Fruit fly (Drosophila melanogaster) whole organism, embryonic: ENCODE measurements around the gene Snapin.
A peak's percentile ranks its signal among the peaks of the same experiment; 100 is the strongest.

Experiments
- Blimp-1 ChIP-seq: fragments of 200-800 bp; sonication (Bioruptor generic); optimal IDR thresholded peaks from 3 replicates; lab custom pipeline; 2018; ENCODE audit warnings: missing biosample characterization, missing genetic modification characterization, mild to moderate bottlenecking, moderate library complexity, missing genetic modification reagents
- CG10274 ChIP-seq: fragments of 200-800 bp; sonication (Bioruptor generic); optimal IDR thresholded peaks from 3 replicates; lab custom pipeline; 2017; ENCODE audit warnings: missing biosample characterization, mild to moderate bottlenecking, missing genetic modification characterization
- CG11093 ChIP-seq: fragments of 200-800 bp; sonication (Bioruptor generic); IDR thresholded peaks from 3 replicates; pipeline ENCODE4 v1.3.6; 2022; ENCODE audit warnings: missing biosample characterization, missing genetic modification characterization
- CG11398 ChIP-seq: fragments of 200-800 bp; sonication (Bioruptor generic); optimal IDR thresholded peaks from 2 replicates; lab custom pipeline; 2016; ENCODE audit warnings: missing biosample characterization, missing genetic modification characterization
- CG11504 ChIP-seq: fragments of 200-800 bp; sonication (Bioruptor generic); optimal IDR thresholded peaks from 3 replicates; lab custom pipeline; 2019; ENCODE audit warnings: missing biosample characterization, mild to moderate bottlenecking, missing genetic modification characterization, moderate library complexity
- CG11696 ChIP-seq: fragments of 200-800 bp; sonication (Bioruptor generic); IDR thresholded peaks from 2 replicates; pipeline ENCODE4 v1.3.6; 2022; ENCODE audit warnings: missing biosample characterization, missing genetic modification characterization
- CG13123 ChIP-seq: fragments of 200-800 bp; sonication (Bioruptor generic); optimal IDR thresholded peaks from 2 replicates; lab custom pipeline; 2016; ENCODE audit warnings: missing biosample characterization, missing genetic modification characterization
- CG17359 ChIP-seq: fragments of 200-800 bp; sonication (Bioruptor generic); optimal IDR thresholded peaks from 3 replicates; lab custom pipeline; 2018; ENCODE audit warnings: missing biosample characterization, mild to moderate bottlenecking, missing genetic modification characterization, moderate library complexity
- CG17568 ChIP-seq: fragments of 200-800 bp; sonication (Bioruptor generic); optimal IDR thresholded peaks from 2 replicates; lab custom pipeline; 2018; ENCODE audit warnings: missing biosample characterization, mild to moderate bottlenecking, missing genetic modification characterization, moderate library complexity
- CG18599 ChIP-seq: fragments of 200-800 bp; sonication (Bioruptor generic); optimal IDR thresholded peaks from 3 replicates; lab custom pipeline; 2017; ENCODE audit warnings: missing biosample characterization, missing genetic modification characterization, mild to moderate bottlenecking, moderate library complexity, missing genetic modification reagents
- CG34224 ChIP-seq: fragments of 200-800 bp; sonication (Bioruptor generic); IDR thresholded peaks from 3 replicates; pipeline ENCODE4 v1.3.6; 2022; ENCODE audit warnings: missing biosample characterization, missing genetic modification characterization; ENCODE audit not compliant: partially characterized antibody
- CG3847 ChIP-seq: fragments of 200-800 bp; sonication (Bioruptor generic); IDR thresholded peaks from 2 replicates; pipeline ENCODE4 v1.3.6; 2022; ENCODE audit warnings: missing biosample characterization, missing genetic modification characterization
- CG4360 ChIP-seq: fragments of 200-800 bp; sonication (Bioruptor generic); IDR thresholded peaks from 2 replicates; pipeline ENCODE4 v1.3.6; 2022; ENCODE audit warnings: missing biosample characterization, missing genetic modification characterization
- CG4707 ChIP-seq: fragments of 200-800 bp; sonication (Bioruptor generic); optimal IDR thresholded peaks from 2 replicates; lab custom pipeline; 2018; ENCODE audit warnings: missing biosample characterization, mild to moderate bottlenecking, missing genetic modification characterization, moderate library complexity
- CG6175 ChIP-seq: fragments of 200-800 bp; sonication (Bioruptor generic); IDR thresholded peaks from 3 replicates; pipeline ENCODE4 v1.3.6; 2022; ENCODE audit warnings: missing biosample characterization, missing genetic modification characterization
- CG6689 ChIP-seq: fragments of 200-800 bp; sonication (Bioruptor generic); IDR thresholded peaks from 2 replicates; pipeline ENCODE4 v1.3.6; 2022; ENCODE audit warnings: missing biosample characterization, missing genetic modification characterization
- CG7556 ChIP-seq: fragments of 200-800 bp; sonication (Bioruptor generic); optimal IDR thresholded peaks from 2 replicates; lab custom pipeline; 2017; ENCODE audit warnings: missing biosample characterization, mild to moderate bottlenecking, missing genetic modification characterization
- CG8765 ChIP-seq: fragments of 200-800 bp; sonication (Bioruptor generic); IDR thresholded peaks from 2 replicates; pipeline ENCODE4 v1.3.6; 2022; ENCODE audit warnings: missing biosample characterization, missing genetic modification characterization
- D ChIP-seq, 2 experiments: fragments of 200-800 bp in 1 of 2; fragments of >200 bp in 1 of 2; sonication (Bioruptor generic) in 1 of 2; optimal IDR thresholded peaks; 2 replicates in 1 of 2; 3 replicates in 1 of 2; lab custom pipeline; 2017; ENCODE audit warnings: mild to moderate bottlenecking in 1 of 2, missing biosample characterization in 1 of 2, missing genetic modification characterization in 1 of 2, missing genetic modification reagents in 1 of 2
- D19B ChIP-seq: fragments of 200-800 bp; sonication (Bioruptor generic); optimal IDR thresholded peaks from 2 replicates; lab custom pipeline; 2017; ENCODE audit warnings: missing biosample characterization, mild to moderate bottlenecking, missing genetic modification characterization
- Dip3 ChIP-seq: fragments of 200-800 bp; sonication (Bioruptor generic); optimal IDR thresholded peaks from 3 replicates; lab custom pipeline; 2016; ENCODE audit warnings: missing biosample characterization, missing genetic modification characterization
- Dll ChIP-seq: fragments of 200-800 bp; sonication (Bioruptor generic); IDR thresholded peaks from 4 replicates; pipeline ENCODE4 v1.3.6; 2022; ENCODE audit warnings: missing biosample characterization, missing genetic modification characterization; ENCODE audit not compliant: partially characterized antibody
- Drgx ChIP-seq: fragments of 200-800 bp; sonication (Bioruptor generic); IDR thresholded peaks from 2 replicates; pipeline ENCODE4 v1.3.6; 2022; ENCODE audit warnings: missing biosample characterization, missing genetic modification characterization
- E2f1 ChIP-seq: fragments of 200-800 bp; sonication (Bioruptor generic); IDR thresholded peaks from 2 replicates; pipeline ENCODE4 v1.3.6; 2022; ENCODE audit warnings: missing biosample characterization, missing genetic modification characterization
- Fer3 ChIP-seq: fragments of 200-800 bp; sonication (Bioruptor generic); optimal IDR thresholded peaks from 2 replicates; lab custom pipeline; 2018; ENCODE audit warnings: missing biosample characterization, mild to moderate bottlenecking, missing genetic modification characterization, moderate library complexity
- Meics ChIP-seq: fragments of 200-800 bp; sonication (Bioruptor generic); optimal IDR thresholded peaks from 2 replicates; lab custom pipeline; 2017; ENCODE audit warnings: missing biosample characterization, mild to moderate bottlenecking, missing genetic modification characterization
- NfI ChIP-seq: fragments of 200-800 bp; sonication (Bioruptor generic); optimal IDR thresholded peaks from 3 replicates; lab custom pipeline; 2018; ENCODE audit warnings: missing biosample characterization, mild to moderate bottlenecking, missing genetic modification characterization, moderate library complexity
- Ptx1 ChIP-seq: fragments of 200-800 bp; sonication (Bioruptor generic); IDR thresholded peaks from 2 replicates; pipeline ENCODE4 v1.3.6; 2022; ENCODE audit warnings: missing biosample characterization, missing genetic modification characterization
- Scr ChIP-seq: fragments of 200-800 bp; sonication (Bioruptor generic); IDR thresholded peaks from 2 replicates; pipeline ENCODE4 v1.3.6; 2022; ENCODE audit warnings: missing biosample characterization, missing genetic modification characterization; ENCODE audit not compliant: partially characterized antibody
- TFAM ChIP-seq: fragments of 200-800 bp; sonication (Bioruptor generic); optimal IDR thresholded peaks from 2 replicates; lab custom pipeline; 2017; ENCODE audit warnings: missing biosample characterization, missing genetic modification characterization, inconsistent platforms
- ap ChIP-seq: fragments of 200-800 bp; sonication (Bioruptor generic); IDR thresholded peaks from 2 replicates; pipeline ENCODE4 v1.3.6; 2022; ENCODE audit warnings: missing biosample characterization, missing genetic modification characterization
- danr ChIP-seq: fragments of 200-800 bp; sonication (Bioruptor generic); IDR thresholded peaks from 2 replicates; pipeline ENCODE4 v1.3.6; 2022; ENCODE audit warnings: missing biosample characterization, missing genetic modification characterization
- dpn ChIP-seq, 2 experiments: fragments of 200-800 bp; sonication (Bioruptor generic); optimal IDR thresholded peaks; 3 replicates each; lab custom pipeline; 2016; ENCODE audit warnings: missing biosample characterization in 2 of 2, missing genetic modification characterization in 2 of 2
- ems ChIP-seq: fragments of 200-800 bp; sonication (Bioruptor generic); optimal IDR thresholded peaks from 3 replicates; lab custom pipeline; 2016; ENCODE audit warnings: missing biosample characterization, missing genetic modification characterization
- fru ChIP-seq: fragments of >200 bp; optimal IDR thresholded peaks from 2 replicates; lab custom pipeline; 2017
- inv ChIP-seq: fragments of 200-800 bp; sonication (Bioruptor generic); IDR thresholded peaks from 2 replicates; pipeline ENCODE4 v1.3.6; 2022; ENCODE audit warnings: missing biosample characterization, missing genetic modification characterization; ENCODE audit not compliant: partially characterized antibody
- jigr1 ChIP-seq: fragments of 200-800 bp; sonication (Bioruptor generic); IDR thresholded peaks from 3 replicates; pipeline ENCODE4 v1.3.6; 2022; ENCODE audit warnings: missing biosample characterization, missing genetic modification characterization
- kni ChIP-seq: fragments of 200-800 bp; sonication (Bioruptor generic); optimal IDR thresholded peaks from 3 replicates; lab custom pipeline; 2017; ENCODE audit warnings: mild to moderate bottlenecking, missing biosample characterization, missing genetic modification reagents, missing genetic modification characterization
- lilli ChIP-seq: fragments of 200-800 bp; sonication (Bioruptor generic); optimal IDR thresholded peaks from 3 replicates; lab custom pipeline; 2016; ENCODE audit warnings: missing biosample characterization, missing genetic modification characterization
- lola ChIP-seq, 3 experiments: fragments of >200 bp in 2 of 3; fragments of 200-800 bp in 1 of 3; sonication (Bioruptor generic) in 1 of 3; optimal IDR thresholded peaks; 2 replicates each; lab custom pipeline; 2017 to 2019; ENCODE audit warnings: missing biosample characterization in 3 of 3, missing genetic modification characterization in 3 of 3, mild to moderate bottlenecking in 1 of 3, moderate library complexity in 1 of 3
- nerfin-1 ChIP-seq: fragments of 200-800 bp; sonication (Bioruptor generic); optimal IDR thresholded peaks from 3 replicates; lab custom pipeline; 2019; ENCODE audit warnings: missing biosample characterization, mild to moderate bottlenecking, missing genetic modification characterization, moderate library complexity
- nmo ChIP-seq: fragments of 200-800 bp; sonication (Bioruptor generic); optimal IDR thresholded peaks from 2 replicates; lab custom pipeline; 2018; ENCODE audit warnings: missing biosample characterization, mild to moderate bottlenecking, missing genetic modification characterization, moderate library complexity
- p53 ChIP-seq: fragments of 200-800 bp; sonication (Bioruptor generic); optimal IDR thresholded peaks from 2 replicates; lab custom pipeline; 2016; ENCODE audit warnings: missing biosample characterization, missing genetic modification characterization
- pho ChIP-seq: fragments of 200-800 bp; sonication (Bioruptor generic); optimal IDR thresholded peaks from 2 replicates; lab custom pipeline; 2016; ENCODE audit warnings: missing biosample characterization, missing genetic modification characterization
- pros ChIP-seq: fragments of 200-800 bp; sonication (Bioruptor generic); optimal IDR thresholded peaks from 3 replicates; lab custom pipeline; 2019; ENCODE audit warnings: missing biosample characterization, mild to moderate bottlenecking, missing genetic modification characterization, moderate library complexity
- run ChIP-seq: fragments of 200-800 bp; sonication (Bioruptor generic); optimal IDR thresholded peaks from 3 replicates; lab custom pipeline; 2018; ENCODE audit warnings: missing biosample characterization, mild to moderate bottlenecking, missing genetic modification characterization
- slbo ChIP-seq: fragments of 200-800 bp; sonication (Bioruptor generic); IDR thresholded peaks from 2 replicates; pipeline ENCODE4 v1.3.6; 2022; ENCODE audit warnings: missing biosample characterization, missing genetic modification characterization
- sob ChIP-seq: fragments of 200-800 bp; sonication (Bioruptor generic); IDR thresholded peaks from 2 replicates; pipeline ENCODE4 v1.3.6; 2022; ENCODE audit warnings: missing biosample characterization, missing genetic modification characterization
- toy ChIP-seq: fragments of 200-800 bp; sonication (Bioruptor generic); IDR thresholded peaks from 2 replicates; pipeline ENCODE4 v1.3.6; 2022; ENCODE audit warnings: missing biosample characterization, missing genetic modification characterization
- tx ChIP-seq: fragments of 200-800 bp; sonication (Bioruptor generic); optimal IDR thresholded peaks from 2 replicates; lab custom pipeline; 2016; ENCODE audit warnings: missing biosample characterization, missing genetic modification characterization
- zfh1 ChIP-seq: fragments of 200-800 bp; sonication (Bioruptor generic); IDR thresholded peaks from 3 replicates; pipeline ENCODE4 v1.3.6; 2022; ENCODE audit warnings: missing biosample characterization, missing genetic modification characterization

Gene Snapin

DNA sequence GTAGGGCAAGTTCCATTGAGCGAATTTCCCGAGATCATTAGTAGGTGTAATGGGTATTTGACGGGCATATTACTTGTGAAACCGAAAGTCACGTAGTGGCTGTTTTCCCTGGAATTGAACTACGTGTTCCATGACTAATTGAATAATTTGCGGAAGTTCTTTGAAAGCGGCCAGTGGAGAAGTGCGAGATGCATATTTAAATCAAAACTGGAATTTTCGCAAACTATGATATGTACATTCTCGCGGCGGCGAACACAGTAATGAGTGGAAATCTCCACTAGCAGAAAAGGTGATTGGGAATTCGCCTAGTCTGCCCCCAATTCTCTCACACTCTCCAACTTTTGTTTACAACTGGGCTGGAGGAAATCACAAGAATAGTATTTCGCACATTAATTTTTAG, 24.5 kb downstream of the Snapin start (continued):
- TF ChIP-seq CG8765 (GFP tag; lab: Robert Waterston, UW) = no peak
- no peak for TF ChIP-seq Dll
- peak; percentile 36 for TF ChIP-seq Dip3 (GFP tag; lab: Kevin White, UChicago)
- TF ChIP-seq jigr1 (GFP tag; lab: Robert Waterston, UW) = no peak
- TF ChIP-seq nerfin-1 = no peak
- no peak for TF ChIP-seq NfI (GFP tag; lab: Kevin White, UChicago)
- TF ChIP-seq Meics (GFP tag; lab: Kevin White, UChicago) = peak; percentile 12
- no peak for TF ChIP-seq tx (GFP tag; lab: Kevin White, UChicago)
- TF ChIP-seq E2f1 (GFP tag; lab: Robert Waterston, UW) = no peak
- TF ChIP-seq pho (GFP tag; lab: Kevin White, UChicago) = peak; percentile 44
- TF ChIP-seq CG6175 (GFP tag; lab: Robert Waterston, UW) = no peak
- peak; percentile 23 for TF ChIP-seq lilli
- TF ChIP-seq CG11398 = no peak
- no peak for TF ChIP-seq ap (GFP tag; lab: Robert Waterston, UW)
- no peak for TF ChIP-seq CG18599
- TF ChIP-seq inv (GFP tag; lab: Robert Waterston, UW) = no peak
- TF ChIP-seq Blimp-1 (GFP tag; lab: Kevin White, UChicago) = no peak
- no peak for TF ChIP-seq CG17359 (tag; lab: Kevin White, UChicago)
- TF ChIP-seq CG11093 (GFP tag; lab: Robert Waterston, UW) = no peak
- no peak for TF ChIP-seq CG34224 (GFP tag; lab: Robert Waterston, UW)
- TF ChIP-seq Scr = no peak
- peak; percentile 17 for TF ChIP-seq D19B (GFP tag; lab: Kevin White, UChicago)
- TF ChIP-seq danr (GFP tag; lab: Robert Waterston, UW) = no peak
- TF ChIP-seq toy = no peak
- peak; percentile 96 for TF ChIP-seq CG10274 (GFP tag; lab: Kevin White, UChicago)
- no peak for TF ChIP-seq TFAM (GFP tag; lab: Kevin White, UChicago)
- no peak for TF ChIP-seq pros (GFP tag; lab: Kevin White, UChicago)
- no peak for TF ChIP-seq CG3847 (GFP tag; lab: Robert Waterston, UW)
- TF ChIP-seq CG11696 (GFP tag; lab: Robert Waterston, UW) = no peak
- no peak for TF ChIP-seq kni
- TF ChIP-seq CG6689 (GFP tag; lab: Robert Waterston, UW) = 0 out of 2 replicates have a peak, but pooled peaks have one; percentile 11
- TF ChIP-seq Ptx1 (GFP tag; lab: Robert Waterston, UW) = no peak
- no peak for TF ChIP-seq CG4360 (GFP tag; lab: Robert Waterston, UW)
- TF ChIP-seq CG11504 = no peak
- no peak for TF ChIP-seq ems (GFP tag; lab: Kevin White, UChicago)
- TF ChIP-seq Drgx (GFP tag; lab: Robert Waterston, UW) = no peak
- no peak for TF ChIP-seq CG13123 (GFP tag; lab: Kevin White, UChicago)
- no peak for TF ChIP-seq D (optimal IDR thresholded peaks at IDR 0.05; lab: Kevin White, UChicago)
- TF ChIP-seq D (GFP tag; optimal IDR thresholded peaks at IDR 0.05; lab: Kevin White, UChicago) = no peak
- TF ChIP-seq dpn (GFP tag; optimal IDR thresholded peaks at IDR 0.05; lab: Kevin White, UChicago) = peak in 1 of 2 experiments; percentile 14
- TF ChIP-seq CG7556 (GFP tag; lab: Kevin White, UChicago) = no peak
- TF ChIP-seq Fer3 (tag; lab: Kevin White, UChicago) = no peak
- TF ChIP-seq run = no peak
- TF ChIP-seq zfh1 = no peak
- TF ChIP-seq lola (GFP tag; optimal IDR thresholded peaks at IDR 0.05; lab: Kevin White, UChicago) = no peak
- TF ChIP-seq p53 (GFP tag; lab: Kevin White, UChicago) = no peak
- TF ChIP-seq slbo (GFP tag; lab: Robert Waterston, UW) = peak; percentile 32; the same call in 1 of the 2 replicates
- no peak for TF ChIP-seq CG17568 (GFP tag; lab: Kevin White, UChicago)
- TF ChIP-seq fru (lab: Kevin White, UChicago) = no peak
- TF ChIP-seq CG4707 (GFP tag; lab: Kevin White, UChicago) = no peak
- TF ChIP-seq sob (GFP tag; lab: Robert Waterston, UW) = no peak
- no peak for TF ChIP-seq nmo (GFP tag; lab: Kevin White, UChicago)
